Fruit fly (Drosophila melanogaster) whole organism, embryonic: ENCODE results near the gene FucTC.

Experiments
- Ada2b ChIP-seq: fragments of 200-800 bp; sonication (Bioruptor generic); IDR thresholded peaks from 2 replicates; pipeline ENCODE4 v1.3.6; 2022; ENCODE audit warnings: missing biosample characterization, missing genetic modification characterization
- Atf6 ChIP-seq: fragments of 200-800 bp; sonication (Bioruptor generic); IDR thresholded peaks from 2 replicates; pipeline ENCODE4 v1.3.6; 2022; ENCODE audit warnings: missing biosample characterization, missing genetic modification characterization
- Blimp-1 ChIP-seq: fragments of 200-800 bp; sonication (Bioruptor generic); optimal IDR thresholded peaks from 3 replicates; lab custom pipeline; 2018; ENCODE audit warnings: missing biosample characterization, missing genetic modification characterization, mild to moderate bottlenecking, moderate library complexity, missing genetic modification reagents
- CG10267 ChIP-seq: fragments of 200-800 bp; sonication (Bioruptor generic); optimal IDR thresholded peaks from 2 replicates; lab custom pipeline; 2018; ENCODE audit warnings: missing biosample characterization, mild to moderate bottlenecking, missing genetic modification characterization, moderate library complexity
- CG10431 ChIP-seq: fragments of 200-800 bp; sonication (Bioruptor generic); optimal IDR thresholded peaks from 3 replicates; lab custom pipeline; 2018; ENCODE audit warnings: missing biosample characterization, mild to moderate bottlenecking, missing genetic modification characterization
- CG10654 ChIP-seq: fragments of 200-800 bp; sonication (Bioruptor generic); optimal IDR thresholded peaks from 2 replicates; lab custom pipeline; 2016; ENCODE audit warnings: missing biosample characterization, missing genetic modification characterization
- CG11247 ChIP-seq: fragments of 200-800 bp; sonication (Bioruptor generic); IDR thresholded peaks from 2 replicates; pipeline ENCODE4 v1.3.6; 2022; ENCODE audit warnings: missing biosample characterization, missing genetic modification characterization
- CG12299 ChIP-seq: fragments of 200-800 bp; sonication (Bioruptor generic); optimal IDR thresholded peaks from 2 replicates; lab custom pipeline; 2018; ENCODE audit warnings: missing biosample characterization, mild to moderate bottlenecking, missing genetic modification characterization
- CG14014 ChIP-seq: fragments of 200-800 bp; sonication (Bioruptor generic); IDR thresholded peaks from 2 replicates; pipeline ENCODE4 v1.3.6; 2022; ENCODE audit warnings: missing biosample characterization, missing genetic modification characterization
- CG2120 ChIP-seq: fragments of 200-800 bp; sonication (Bioruptor generic); optimal IDR thresholded peaks from 3 replicates; lab custom pipeline; 2016; ENCODE audit warnings: missing biosample characterization, missing genetic modification characterization
- CG2129 ChIP-seq: fragments of 200-800 bp; sonication (Bioruptor generic); IDR thresholded peaks from 2 replicates; pipeline ENCODE4 v1.3.6; 2022; ENCODE audit warnings: missing biosample characterization, missing genetic modification characterization; ENCODE audit not compliant: partially characterized antibody
- CG4360 ChIP-seq: fragments of 200-800 bp; sonication (Bioruptor generic); IDR thresholded peaks from 2 replicates; pipeline ENCODE4 v1.3.6; 2022; ENCODE audit warnings: missing biosample characterization, missing genetic modification characterization
- CG4617 ChIP-seq: fragments of 200-800 bp; sonication (Bioruptor generic); optimal IDR thresholded peaks from 3 replicates; lab custom pipeline; 2016; ENCODE audit warnings: missing biosample characterization, missing genetic modification characterization, borderline replicate concordance
- CG4730 ChIP-seq: fragments of 200-800 bp; sonication (Bioruptor generic); IDR thresholded peaks from 2 replicates; pipeline ENCODE4 v1.3.6; 2022; ENCODE audit warnings: missing biosample characterization, missing genetic modification characterization
- CG5953 ChIP-seq: fragments of 200-800 bp; sonication (Bioruptor generic); IDR thresholded peaks from 2 replicates; pipeline ENCODE4 v1.3.6; 2022; ENCODE audit warnings: missing biosample characterization, missing genetic modification characterization
- CG6272 ChIP-seq: fragments of 200-800 bp; sonication (Bioruptor generic); IDR thresholded peaks from 2 replicates; pipeline ENCODE4 v1.3.6; 2022; ENCODE audit warnings: missing biosample characterization, missing genetic modification characterization
- CG6854 ChIP-seq: fragments of 200-800 bp; sonication (Bioruptor generic); optimal IDR thresholded peaks from 3 replicates; lab custom pipeline; 2017; ENCODE audit warnings: missing biosample characterization, mild to moderate bottlenecking, missing genetic modification characterization
- CG7839 ChIP-seq: fragments of 200-800 bp; sonication (Bioruptor generic); optimal IDR thresholded peaks from 3 replicates; lab custom pipeline; 2018; ENCODE audit warnings: missing biosample characterization, mild to moderate bottlenecking, missing genetic modification characterization, moderate library complexity
- CG8089 ChIP-seq: fragments of 200-800 bp; sonication (Bioruptor generic); optimal IDR thresholded peaks from 3 replicates; lab custom pipeline; 2016; ENCODE audit warnings: missing biosample characterization, missing genetic modification characterization
- CG8478 ChIP-seq: fragments of >200 bp; optimal IDR thresholded peaks from 2 replicates; lab custom pipeline; 2018
- CTCF ChIP-seq: fragments of 200-800 bp; sonication (Bioruptor generic); optimal IDR thresholded peaks from 2 replicates; lab custom pipeline; 2017; ENCODE audit warnings: missing biosample characterization, mild to moderate bottlenecking, missing genetic modification characterization, moderate library complexity
- Dbx ChIP-seq: fragments of 200-800 bp; sonication (Bioruptor generic); IDR thresholded peaks from 3 replicates; pipeline ENCODE4 v1.3.6; 2022; ENCODE audit warnings: missing biosample characterization, missing genetic modification characterization
- Fer2 ChIP-seq: fragments of 200-800 bp; sonication (Bioruptor generic); optimal IDR thresholded peaks from 2 replicates; lab custom pipeline; 2018; ENCODE audit warnings: missing biosample characterization, mild to moderate bottlenecking, missing genetic modification characterization, moderate library complexity
- Fer3 ChIP-seq: fragments of 200-800 bp; sonication (Bioruptor generic); optimal IDR thresholded peaks from 2 replicates; lab custom pipeline; 2018; ENCODE audit warnings: missing biosample characterization, mild to moderate bottlenecking, missing genetic modification characterization, moderate library complexity
- HLH4C ChIP-seq: fragments of 200-800 bp; sonication (Bioruptor generic); IDR thresholded peaks from 3 replicates; pipeline ENCODE4 v1.3.6; 2022; ENCODE audit warnings: missing biosample characterization, missing genetic modification characterization; ENCODE audit not compliant: partially characterized antibody
- Hr51 ChIP-seq, 2 experiments: fragments of 200-800 bp; sonication (Bioruptor generic); optimal IDR thresholded peaks; 2 replicates in 1 of 2; 3 replicates in 1 of 2; lab custom pipeline; 2016 to 2018; ENCODE audit warnings: missing biosample characterization in 2 of 2, missing genetic modification characterization in 2 of 2, mild to moderate bottlenecking in 1 of 2, moderate library complexity in 1 of 2
- Max ChIP-seq: fragments of 200-800 bp; sonication (Bioruptor generic); optimal IDR thresholded peaks from 2 replicates; lab custom pipeline; 2016; ENCODE audit warnings: missing biosample characterization, mild to moderate bottlenecking, missing genetic modification characterization
- NC2α ChIP-seq: fragments of 200-800 bp; sonication (Bioruptor generic); optimal IDR thresholded peaks from 2 replicates; lab custom pipeline; 2016; ENCODE audit warnings: missing biosample characterization, missing genetic modification characterization
- Taf1 ChIP-seq: fragments of 200-800 bp; sonication (Bioruptor generic); IDR thresholded peaks from 2 replicates; pipeline ENCODE4 v1.3.6; 2022; ENCODE audit warnings: missing biosample characterization, missing genetic modification characterization
- Xbp1 ChIP-seq: fragments of 200-800 bp; sonication (Bioruptor generic); optimal IDR thresholded peaks from 3 replicates; lab custom pipeline; 2016; ENCODE audit warnings: missing biosample characterization, mild to moderate bottlenecking, missing genetic modification characterization
- abd-A ChIP-seq: fragments of 200-800 bp; sonication (Bioruptor generic); optimal IDR thresholded peaks from 3 replicates; lab custom pipeline; 2019; ENCODE audit warnings: missing biosample characterization, mild to moderate bottlenecking, missing genetic modification characterization, moderate library complexity
- ac ChIP-seq: fragments of 200-800 bp; sonication (Bioruptor generic); optimal IDR thresholded peaks from 3 replicates; lab custom pipeline; 2017; ENCODE audit warnings: missing biosample characterization, mild to moderate bottlenecking, missing genetic modification characterization
- bbx ChIP-seq: fragments of 200-800 bp; sonication (Bioruptor generic); IDR thresholded peaks from 2 replicates; pipeline ENCODE4 v1.3.6; 2022; ENCODE audit warnings: missing biosample characterization, missing genetic modification characterization; ENCODE audit not compliant: partially characterized antibody
- bcd ChIP-seq: fragments of 200-800 bp; sonication (Bioruptor generic); optimal IDR thresholded peaks from 2 replicates; lab custom pipeline; 2017; ENCODE audit warnings: missing biosample characterization, mild to moderate bottlenecking, missing genetic modification characterization
- danr ChIP-seq: fragments of 200-800 bp; sonication (Bioruptor generic); IDR thresholded peaks from 2 replicates; pipeline ENCODE4 v1.3.6; 2022; ENCODE audit warnings: missing biosample characterization, missing genetic modification characterization
- hkb ChIP-seq, 2 experiments: fragments of 200-800 bp in 1 of 2; fragments of >200 bp in 1 of 2; sonication (Bioruptor generic) in 1 of 2; IDR thresholded peaks in 1 of 2; optimal IDR thresholded peaks in 1 of 2; 2 replicates each; pipeline versions ENCODE4 v1.3.6 to Lab custom; 2017 to 2022; ENCODE audit warnings: missing biosample characterization in 1 of 2, missing genetic modification characterization in 1 of 2
- ind ChIP-seq: fragments of 200-800 bp; sonication (Bioruptor generic); optimal IDR thresholded peaks from 3 replicates; lab custom pipeline; 2016; ENCODE audit warnings: missing biosample characterization, missing genetic modification characterization
- nerfin-1 ChIP-seq: fragments of 200-800 bp; sonication (Bioruptor generic); optimal IDR thresholded peaks from 3 replicates; lab custom pipeline; 2019; ENCODE audit warnings: missing biosample characterization, mild to moderate bottlenecking, missing genetic modification characterization, moderate library complexity
- oc ChIP-seq: fragments of 200-800 bp; sonication (Bioruptor generic); optimal IDR thresholded peaks from 2 replicates; lab custom pipeline; 2018; ENCODE audit warnings: missing biosample characterization, mild to moderate bottlenecking, missing genetic modification characterization, moderate library complexity
- pnt ChIP-seq: fragments of 200-800 bp; sonication (Bioruptor generic); optimal IDR thresholded peaks from 3 replicates; lab custom pipeline; 2016; ENCODE audit warnings: missing biosample characterization, missing genetic modification characterization
- prd ChIP-seq, 3 experiments: fragments of >200 bp in 2 of 3; fragments of 200-800 bp in 1 of 3; sonication (Bioruptor generic) in 1 of 3; optimal IDR thresholded peaks in 2 of 3; IDR thresholded peaks in 1 of 3; 2 replicates in 2 of 3; 3 replicates in 1 of 3; pipeline versions ENCODE4 v1.3.6 to Lab custom; 2017 to 2022; ENCODE audit warnings: missing biosample characterization in 1 of 3, missing genetic modification characterization in 1 of 3
- pzg ChIP-seq: fragments of 200-800 bp; sonication (Bioruptor generic); optimal IDR thresholded peaks from 3 replicates; lab custom pipeline; 2018; ENCODE audit warnings: missing biosample characterization, mild to moderate bottlenecking, missing genetic modification characterization, moderate library complexity
- scrt ChIP-seq: fragments of 200-800 bp; sonication (Bioruptor generic); optimal IDR thresholded peaks from 2 replicates; lab custom pipeline; 2018; ENCODE audit warnings: missing biosample characterization, mild to moderate bottlenecking, missing genetic modification characterization, moderate library complexity
- shn ChIP-seq: fragments of 200-800 bp; sonication (Bioruptor generic); optimal IDR thresholded peaks from 3 replicates; lab custom pipeline; 2016; ENCODE audit warnings: missing biosample characterization, missing genetic modification characterization
- slou ChIP-seq: fragments of 200-800 bp; sonication (Bioruptor generic); optimal IDR thresholded peaks from 3 replicates; lab custom pipeline; 2016; ENCODE audit warnings: missing biosample characterization, missing genetic modification characterization
- usp ChIP-seq: fragments of >200 bp; optimal IDR thresholded peaks from 2 replicates; lab custom pipeline; 2017; ENCODE audit warnings: missing biosample characterization, missing genetic modification characterization
- wor ChIP-seq: fragments of 200-800 bp; sonication (Bioruptor generic); IDR thresholded peaks from 2 replicates; pipeline ENCODE4 v1.3.6; 2022; ENCODE audit warnings: missing biosample characterization, missing genetic modification characterization
- zf30C ChIP-seq: fragments of 200-800 bp; sonication (Bioruptor generic); optimal IDR thresholded peaks from 3 replicates; lab custom pipeline; 2018; ENCODE audit warnings: missing biosample characterization, mild to moderate bottlenecking, missing genetic modification characterization

The FucTC gene

DNA sequence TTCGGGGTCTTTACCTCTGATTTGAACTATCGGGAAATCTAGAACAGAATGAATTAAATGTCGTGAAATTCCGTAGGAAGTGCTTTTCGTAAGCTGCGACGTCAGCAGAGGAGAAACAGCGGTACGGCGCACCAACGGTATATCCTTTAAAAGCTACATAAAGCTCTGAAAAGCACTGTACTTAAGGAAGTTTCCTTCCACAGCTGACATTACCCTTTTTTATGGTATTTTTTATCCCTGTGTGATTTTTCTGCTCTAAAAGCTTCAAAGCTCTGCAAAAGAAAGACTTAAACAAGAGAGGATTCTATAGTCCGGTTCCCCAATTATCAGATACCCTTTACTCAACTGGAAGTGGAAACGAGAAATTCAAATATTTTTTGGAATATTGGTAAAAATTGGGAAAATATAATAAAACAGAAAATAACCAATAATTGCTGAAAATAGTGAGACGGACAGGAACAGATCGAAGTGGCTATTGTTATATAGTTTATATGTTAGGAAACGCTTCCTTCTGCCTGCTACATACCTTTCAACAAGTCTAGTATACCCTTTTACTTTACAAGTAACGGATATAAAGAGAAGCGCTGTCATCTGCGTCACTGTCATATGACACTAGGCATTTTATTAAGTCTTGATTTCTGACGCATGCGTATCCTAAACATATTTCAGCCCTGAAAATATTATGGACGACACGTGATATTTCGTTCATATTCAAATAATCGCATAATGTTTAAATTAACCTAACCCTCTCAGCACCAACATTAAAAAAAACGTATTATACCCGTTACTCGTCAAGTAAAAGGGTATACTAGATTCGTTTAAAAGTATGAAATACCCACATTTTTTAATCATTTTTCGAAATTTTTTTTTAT, 6.3 kb downstream of the FucTC start, which contains the start of the genes stnA and stnB (continued):
- TF ChIP-seq Fer3, result peak; percentile 36
- no peak for TF ChIP-seq CG4617 (GFP tag; lab: Kevin White, UChicago)
- TF ChIP-seq CG11247 (GFP tag; lab: Robert Waterston, UW), result no peak
- no peak for TF ChIP-seq ac
- peak; percentile 32 for TF ChIP-seq abd-A (tag; lab: Kevin White, UChicago)
- no peak for TF ChIP-seq HLH4C (GFP tag; lab: Robert Waterston, UW)
- no peak for TF ChIP-seq Atf6 (GFP tag; lab: Robert Waterston, UW)
- TF ChIP-seq CG6854 (GFP tag; lab: Kevin White, UChicago), result no peak
- TF ChIP-seq prd (optimal IDR thresholded peaks at IDR 0.05; lab: Kevin White, UChicago), result no peak
- TF ChIP-seq prd (GFP tag; IDR thresholded peaks at IDR 0.05; lab: Robert Waterston, UW), result no peak
- TF ChIP-seq Xbp1, result peak; percentile 16
- TF ChIP-seq CG14014, result 0 out of 2 replicates have a peak, but pooled peaks have one; percentile 43
- TF ChIP-seq bbx, result no peak
- TF ChIP-seq pnt (GFP tag; lab: Kevin White, UChicago), result peak; percentile 2
- TF ChIP-seq zf30C (GFP tag; lab: Kevin White, UChicago), result no peak
- TF ChIP-seq Ada2b (GFP tag; lab: Robert Waterston, UW), result 0 out of 2 replicates have a peak, but pooled peaks have one; percentile 13
- no peak for TF ChIP-seq usp (GFP tag; lab: Kevin White, UChicago)
- peak; percentile 3 for TF ChIP-seq CG10267 (tag; lab: Kevin White, UChicago)
- no peak for TF ChIP-seq Max (GFP tag; lab: Kevin White, UChicago)
- no peak for TF ChIP-seq CG8089
- TF ChIP-seq CG5953 (GFP tag; lab: Robert Waterston, UW), result no peak
- no peak for TF ChIP-seq oc (tag; lab: Kevin White, UChicago)
- no peak for TF ChIP-seq CTCF (GFP tag; lab: Kevin White, UChicago)
- no peak for TF ChIP-seq CG10654 (GFP tag; lab: Kevin White, UChicago)
- TF ChIP-seq ind (GFP tag; lab: Kevin White, UChicago), result peak; percentile 4
- no peak for TF ChIP-seq CG8478 (lab: Kevin White, UChicago)
- no peak for TF ChIP-seq NC2α (GFP tag; lab: Kevin White, UChicago)
- no peak for TF ChIP-seq nerfin-1 (tag; lab: Kevin White, UChicago)
- TF ChIP-seq danr (GFP tag; lab: Robert Waterston, UW), result no peak
- no peak for TF ChIP-seq CG10431 (GFP tag; lab: Kevin White, UChicago)
- TF ChIP-seq hkb (optimal IDR thresholded peaks at IDR 0.05; lab: Kevin White, UChicago), result no peak
- no peak; the same call in 1 of the 2 replicates for TF ChIP-seq hkb (GFP tag; IDR thresholded peaks at IDR 0.05; lab: Robert Waterston, UW)
- TF ChIP-seq CG4360, result no peak
- no peak for TF ChIP-seq CG2129 (GFP tag; lab: Robert Waterston, UW)
- peak; percentile 13 for TF ChIP-seq bcd (GFP tag; lab: Kevin White, UChicago)
- no peak for TF ChIP-seq CG12299 (tag; lab: Kevin White, UChicago)
- TF ChIP-seq CG2120 (GFP tag; lab: Kevin White, UChicago), result peak; percentile 51
- no peak for TF ChIP-seq pzg
- no peak for TF ChIP-seq wor (GFP tag; lab: Robert Waterston, UW)
- no peak for TF ChIP-seq slou
- 0 out of 2 replicates have a peak, but pooled peaks have one; percentile 31 for TF ChIP-seq Taf1 (GFP tag; lab: Robert Waterston, UW)
- peak; percentile 30; the same call in 1 of the 2 replicates for TF ChIP-seq CG4730
- TF ChIP-seq Hr51 (GFP tag; optimal IDR thresholded peaks at IDR 0.05; lab: Kevin White, UChicago), result peak in 1 of 2 experiments; percentile 57
- TF ChIP-seq CG7839, result peak; percentile 39
- no peak for TF ChIP-seq Fer2
- no peak for TF ChIP-seq CG6272
- peak; percentile 7 for TF ChIP-seq Blimp-1
- no peak for TF ChIP-seq shn
- 0 out of 3 replicates have a peak, but pooled peaks have one; percentile 17 for TF ChIP-seq Dbx (GFP tag; lab: Robert Waterston, UW)
- peak; percentile 18 for TF ChIP-seq scrt (GFP tag; lab: Kevin White, UChicago)
